Worm (Caenorhabditis elegans): ENCODE data around the gene acr-15.

acr-15 gene

ce11 chrV:8552460-8552859 is at the start of gene acr-15:
TSS of gene acr-15 (plus strand) at chrV:8552695.
- TF ChIP-seq B0261.1 (tag; optimal IDR thresholded peaks at IDR 0.05) (no peak), madf-3 (GFP tag; IDR thresholded peaks at IDR 0.05) (0 out of 2 replicates have a peak, but pooled peaks have one; percentile 44)

- TF ChIP-seq Y53F4B.3 (GFP tag; IDR thresholded peaks at IDR 0.05) = no peak
- TF ChIP-seq K12H6.12 (tag; optimal IDR thresholded peaks at IDR 0.05) = no peak
- no peak for TF ChIP-seq ceh-79 (tag; optimal IDR thresholded peaks at IDR 0.05)
- TF ChIP-seq ztf-26 (tag; optimal IDR thresholded peaks at IDR 0.05) = no peak
- TF ChIP-seq nhr-120 (GFP tag; IDR thresholded peaks at IDR 0.05) = no peak
- TF ChIP-seq T07F8.4 (tag; optimal IDR thresholded peaks at IDR 0.05) = no peak
- no peak for TF ChIP-seq D2030.7 (GFP tag; IDR thresholded peaks at IDR 0.05)
- TF ChIP-seq let-526 (GFP tag; IDR thresholded peaks at IDR 0.05) = no peak
- no peak for TF ChIP-seq dpl-1 (GFP tag; optimal IDR thresholded peaks at IDR 0.05)
- no peak for TF ChIP-seq mel-28 (tag; optimal IDR thresholded peaks at IDR 0.05; ENCODE audit: borderline replicate concordance)
- no peak for TF ChIP-seq egrh-3 (GFP tag; IDR thresholded peaks at IDR 0.05)
- TF ChIP-seq mcd-1 (GFP tag; IDR thresholded peaks at IDR 0.05) = no peak
- no peak for TF ChIP-seq Y67H2A.10 (GFP tag; conservative IDR thresholded peaks at IDR 0.05)
- no peak for TF ChIP-seq nfya-1 (tag; optimal IDR thresholded peaks at IDR 0.05; ENCODE audit: borderline replicate concordance, insufficient read depth)
- TF ChIP-seq rec-8 (tag; optimal IDR thresholded peaks at IDR 0.05) = no peak
- TF ChIP-seq Y56A3A.18 (GFP tag; IDR thresholded peaks at IDR 0.05) = no peak
Observed at ce11 chrV:8507324-8507723, 45.2 kb upstream of the acr-15 start, which contains the start of gene ZK994.6. TSS of gene ZK994.6 (minus strand) at chrV:8507424.

- TF ChIP-seq hrde-1 (tag; optimal IDR thresholded peaks at IDR 0.05; ENCODE audit: borderline replicate concordance) = peak; percentile 15
- TF ChIP-seq Y56A3A.18 (GFP tag; IDR thresholded peaks at IDR 0.05) = no peak
Observed at ce11 chrV:8513361-8513760, 39.1 kb upstream of the acr-15 start, which contains the start of gene F45F2.9. TSS of gene F45F2.9 (minus strand) at chrV:8513461.

ce11 chrV:8516426-8516825 is 36.1 kb upstream of the acr-15 start:
- no peak for TF ChIP-seq ceh-91 (GFP tag; IDR thresholded peaks at IDR 0.05)
- TF ChIP-seq ets-4 (GFP tag; optimal IDR thresholded peaks at IDR 0.05) = no peak
- TF ChIP-seq tlf-1 (GFP tag; optimal IDR thresholded peaks at IDR 0.05) = no peak
- TF ChIP-seq lir-1 (GFP tag; conservative IDR thresholded peaks at IDR 0.05) = no peak
- no peak for TF ChIP-seq hmg-20 (GFP tag; IDR thresholded peaks at IDR 0.05)
- no peak for TF ChIP-seq ama-1 (optimal IDR thresholded peaks at IDR 0.05)
- TF ChIP-seq ama-1 (GFP tag; optimal IDR thresholded peaks at IDR 0.05) = no peak
- no peak for TF ChIP-seq T26A5.8 (tag; optimal IDR thresholded peaks at IDR 0.05)
- TF ChIP-seq egl-44 (GFP tag; IDR thresholded peaks at IDR 0.05) = no peak
- TF ChIP-seq F57C9.4 (tag; optimal IDR thresholded peaks at IDR 0.05) = no peak
- TF ChIP-seq aptf-2 (GFP tag; conservative IDR thresholded peaks at IDR 0.05) = no peak
- TF ChIP-seq ceh-27 (GFP tag; optimal IDR thresholded peaks at IDR 0.05) = no peak
- TF ChIP-seq F52B5.7 (tag; optimal IDR thresholded peaks at IDR 0.05) = no peak
- TF ChIP-seq cebp-2 (GFP tag; IDR thresholded peaks at IDR 0.05) = no peak
- no peak for TF ChIP-seq nhr-90 (tag; optimal IDR thresholded peaks at IDR 0.05)
- no peak for TF ChIP-seq F39B2.1 (GFP tag; IDR thresholded peaks at IDR 0.05)
- no peak for TF ChIP-seq tbx-9 (tag; optimal IDR thresholded peaks at IDR 0.05; ENCODE audit: borderline replicate concordance)

Data from whole organism, young adult.